Worm (Caenorhabditis elegans) whole organism, L2 larva: ENCODE data around the gene immp-1.

Experiments
- ama-1 ChIP-seq: fragments of 150-350 bp; optimal IDR thresholded peaks from 2 replicates; lab custom pipeline; 2018; ENCODE audit warnings: inconsistent platforms
- fos-1 ChIP-seq: fragments of 150-350 bp; optimal IDR thresholded peaks from 2 replicates; lab custom pipeline; 2014; ENCODE audit warnings: missing biosample characterization, missing genetic modification characterization
- nhr-237 ChIP-seq: fragments of 150-350 bp; optimal IDR thresholded peaks from 2 replicates; lab custom pipeline; 2014; ENCODE audit warnings: missing biosample characterization, missing genetic modification characterization

DNA sequence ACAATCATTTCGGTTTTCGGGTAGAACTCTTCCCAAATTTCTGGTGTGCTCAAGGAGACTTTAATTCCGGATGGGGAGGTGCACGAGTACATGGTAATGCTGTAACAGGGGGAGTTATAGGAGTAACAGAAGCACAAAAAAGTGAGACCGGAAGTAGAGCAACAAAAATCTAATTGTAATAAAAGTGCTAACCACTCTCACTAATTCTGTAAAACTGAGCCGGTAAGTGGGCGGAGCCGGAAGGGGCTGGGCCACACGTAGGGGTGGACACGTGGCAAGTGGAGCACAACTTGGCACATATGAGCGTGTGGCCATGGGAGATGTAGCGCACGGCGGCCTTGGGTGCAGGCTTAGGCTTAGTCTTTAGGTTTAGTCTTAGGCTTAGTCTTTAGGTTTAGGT lies 11.2 kb downstream of the immp-1 start, which contains the start of gene tbx-38:
- TF ChIP-seq fos-1 (no peak), nhr-237 (tag; lab: Kevin White, UChicago) (no peak), ama-1 (lab: Kevin White, UChicago) (no peak)
